Worm (Caenorhabditis elegans) whole organism, L2 larva: Measurements from ENCODE around the gene Y73F8A.35.
"Not testable (repeated sequence)": the region's sequence is repeated elsewhere in the genome, so short reads cannot be mapped to it uniquely, and the experiment has no call there.

Source experiments
- lsy-2 ChIP-seq, 2 experiments: fragments of 150-350 bp in 1 of 2; sonication (generic microtip) in 1 of 2; optimal IDR thresholded peaks; 2 replicates each; lab custom pipeline; 2014 to 2017; ENCODE audit warnings: missing biosample characterization in 2 of 2, missing genetic modification characterization in 2 of 2
- nhr-6 ChIP-seq: fragments of 150-350 bp; optimal IDR thresholded peaks from 2 replicates; lab custom pipeline; 2014; ENCODE audit warnings: missing biosample characterization, missing genetic modification characterization
- unc-55 ChIP-seq: fragments of 150-350 bp; sonication (generic microtip); optimal IDR thresholded peaks from 3 replicates; lab custom pipeline; 2014; ENCODE audit warnings: missing biosample characterization, missing genetic modification reagents, missing genetic modification characterization
- unc-62 ChIP-seq: fragments of 150-350 bp; optimal IDR thresholded peaks from 2 replicates; lab custom pipeline; 2014; ENCODE audit warnings: missing biosample characterization, missing genetic modification reagents, missing genetic modification characterization

ce11 chrIV:15521342-15521741, 18.4 kb downstream of the Y73F8A.35 start, which contains the start of gene Y73F8A.32:
- TF ChIP-seq unc-55 (GFP tag; lab: Kevin White, UChicago); lsy-2 (tag; optimal IDR thresholded peaks at IDR 0.05; lab: Kevin White, UChicago); unc-62 (GFP tag; lab: Kevin White, UChicago); nhr-6 (tag; lab: Kevin White, UChicago): not testable (repeated sequence)
